Worm (Caenorhabditis elegans): ENCODE measurements around the gene C17H12.5.
"Not testable (repeated sequence)": the region's sequence is repeated elsewhere in the genome, so short reads cannot be mapped to it uniquely, and the experiment has no call there.

- not testable (repeated sequence) for TF ChIP-seq mep-1 (tag; optimal IDR thresholded peaks at IDR 0.05); tlp-1 (tag; optimal IDR thresholded peaks at IDR 0.05); ztf-11 (tag; optimal IDR thresholded peaks at IDR 0.05); egl-27 (tag; optimal IDR thresholded peaks at IDR 0.05); fkh-10 (GFP tag; optimal IDR thresholded peaks at IDR 0.05); zag-1 (tag; optimal IDR thresholded peaks at IDR 0.05); lir-3 (tag; optimal IDR thresholded peaks at IDR 0.05; ENCODE audit: poor library complexity); sptf-1 (tag; optimal IDR thresholded peaks at IDR 0.05); tbx-2 (tag; optimal IDR thresholded peaks at IDR 0.05); nhr-11 (tag; optimal IDR thresholded peaks at IDR 0.05)
These were observed 10.0 kb upstream of the C17H12.5 start, which contains the start of gene H20E11.2 for ce11 chrIV:6827477-6827876.
